Worm (Caenorhabditis elegans) whole organism, L4 larva: ENCODE results near the gene Y41C4A.9.

Experiments
- aha-1 ChIP-seq: fragments of 150-350 bp; peaks from one replicate; lab custom pipeline; 2014; ENCODE audit warnings: missing biosample characterization, missing genetic modification characterization
- lin-13 ChIP-seq: fragments of 150-350 bp; optimal IDR thresholded peaks from 2 replicates; lab custom pipeline; 2014; ENCODE audit warnings: missing biosample characterization, missing genetic modification reagents, missing genetic modification characterization
- nhr-48 ChIP-seq: sonication (generic microtip); optimal IDR thresholded peaks from 2 replicates; lab custom pipeline; 2016; ENCODE audit warnings: mild to moderate bottlenecking, missing genetic modification characterization, missing compliant biosample characterization

DNA sequence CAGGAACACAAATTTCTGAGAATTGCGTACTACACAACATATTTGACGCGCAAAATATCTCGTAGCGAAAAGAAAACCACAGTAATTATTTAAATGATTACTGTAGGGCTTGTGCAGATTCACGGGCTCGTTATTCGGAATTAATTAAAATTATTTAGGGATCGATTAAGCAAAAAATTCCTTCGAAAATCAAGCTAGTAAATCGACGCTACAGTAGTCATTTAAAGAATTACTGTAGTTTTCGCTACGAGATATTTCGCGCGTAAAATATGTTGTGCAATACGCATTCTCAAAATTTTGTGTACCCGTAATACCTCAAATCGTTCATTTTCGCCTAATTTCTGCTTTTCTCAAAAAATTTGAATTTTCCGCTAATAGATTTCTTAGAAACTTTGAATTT lies 32.4 kb upstream of the Y41C4A.9 start:
- TF ChIP-seq lin-13 (GFP tag; lab: Kevin White, UChicago) (no peak), nhr-48 (tag; lab: Kevin White, UChicago) (no peak), aha-1 (tag; lab: Kevin White, UChicago) (no peak)
